Fruit fly (Drosophila melanogaster) whole organism, adult: ENCODE data around the gene CG42564.

ENCODE experiments used
- CG11617 ChIP-seq: fragments of 200-800 bp; sonication (Bioruptor generic); optimal IDR thresholded peaks from 2 replicates; lab custom pipeline; 2017; ENCODE audit warnings: mild to moderate bottlenecking, missing biosample characterization, missing genetic modification reagents, missing genetic modification characterization
- CG7101 ChIP-seq: fragments of 200-800 bp; sonication (Bioruptor generic); optimal IDR thresholded peaks from 2 replicates; lab custom pipeline; 2018; ENCODE audit warnings: missing biosample characterization, mild to moderate bottlenecking, missing genetic modification characterization, moderate library complexity
- Crg-1 ChIP-seq: fragments of 200-800 bp; sonication (Bioruptor generic); optimal IDR thresholded peaks from 2 replicates; lab custom pipeline; 2016; ENCODE audit warnings: missing biosample characterization, missing genetic modification characterization
- Hr96 ChIP-seq: fragments of 200-800 bp; sonication (Bioruptor generic); optimal IDR thresholded peaks from 2 replicates; lab custom pipeline; 2016; ENCODE audit warnings: missing biosample characterization, missing genetic modification characterization
- Mnt ChIP-seq: fragments of 200-800 bp; sonication (Bioruptor generic); optimal IDR thresholded peaks from 2 replicates; lab custom pipeline; 2016; ENCODE audit warnings: missing biosample characterization, mild to moderate bottlenecking, missing genetic modification characterization
- bab1 ChIP-seq: fragments of 200-800 bp; sonication (Bioruptor generic); optimal IDR thresholded peaks from 3 replicates; lab custom pipeline; 2019; ENCODE audit warnings: missing biosample characterization, mild to moderate bottlenecking, missing genetic modification characterization, moderate library complexity
- cic ChIP-seq: fragments of 200-800 bp; sonication (Bioruptor generic); optimal IDR thresholded peaks from 2 replicates; lab custom pipeline; 2017; ENCODE audit warnings: missing biosample characterization, mild to moderate bottlenecking, missing genetic modification characterization, moderate library complexity
- kay ChIP-seq: fragments of 200-800 bp; sonication (Bioruptor generic); peaks from one replicate; lab custom pipeline; 2016; ENCODE audit warnings: missing biosample characterization, missing genetic modification characterization, borderline replicate concordance

- TF ChIP-seq cic (GFP tag; lab: Kevin White, UChicago) = no peak
- TF ChIP-seq CG11617 = no peak
- no peak for TF ChIP-seq Crg-1
- TF ChIP-seq CG7101 (tag; lab: Kevin White, UChicago) = no peak
- TF ChIP-seq Hr96 (GFP tag; lab: Kevin White, UChicago) = no peak
- peak; percentile 1 for TF ChIP-seq bab1 (GFP tag; lab: Kevin White, UChicago)
- peak; percentile 58 for TF ChIP-seq kay (GFP tag; lab: Kevin White, UChicago)
- TF ChIP-seq Mnt = no peak
Observed at dm6 chr3R:6395572-6396295, 21.5 kb downstream of the CG42564 start.
